Worm (Caenorhabditis elegans) whole organism, early embryonic: ENCODE results near the gene Y44A6D.3.

Experiments
- B0310.2 ChIP-seq: sonication (generic microtip); optimal IDR thresholded peaks from 2 replicates; lab custom pipeline; 2016; ENCODE audit warnings: mild to moderate bottlenecking, missing genetic modification characterization, missing compliant biosample characterization
- F13C5.2 ChIP-seq: sonication (generic microtip); optimal IDR thresholded peaks from 2 replicates; lab custom pipeline; 2017; ENCODE audit warnings: mild to moderate bottlenecking, missing genetic modification characterization, inconsistent platforms, missing compliant biosample characterization
- aly-1 ChIP-seq: sonication (generic microtip); optimal IDR thresholded peaks from 2 replicates; lab custom pipeline; 2016; ENCODE audit warnings: missing genetic modification characterization, missing compliant biosample characterization
- ama-1 ChIP-seq: fragments of 150-350 bp; optimal IDR thresholded peaks from 2 replicates; lab custom pipeline; 2014
- ceh-13 ChIP-seq: fragments of 200-800 bp; sonication (Bioruptor generic); optimal IDR thresholded peaks from 2 replicates; lab custom pipeline; 2018; ENCODE audit warnings: mild to moderate bottlenecking, missing genetic modification characterization, missing compliant biosample characterization
- ceh-36 ChIP-seq: sonication (generic microtip); optimal IDR thresholded peaks from 2 replicates; lab custom pipeline; 2016; ENCODE audit warnings: missing genetic modification characterization, inconsistent platforms, missing compliant biosample characterization
- ets-7 ChIP-seq: sonication (generic microtip); optimal IDR thresholded peaks from 2 replicates; lab custom pipeline; 2016; ENCODE audit warnings: missing genotype, missing genetic modification characterization, missing compliant biosample characterization
- flt-1 ChIP-seq: fragments of 200-800 bp; sonication (Bioruptor generic); IDR thresholded peaks from 2 replicates; pipeline ENCODE4 v1.3.6; 2022; ENCODE audit warnings: missing genetic modification characterization, missing compliant biosample characterization
- hmbx-1 ChIP-seq: sonication (generic microtip); optimal IDR thresholded peaks from 2 replicates; lab custom pipeline; 2016; ENCODE audit warnings: mild to moderate bottlenecking, missing genetic modification characterization, missing compliant biosample characterization
- hmg-4 ChIP-seq: fragments of 200-800 bp; sonication (Bioruptor generic); optimal IDR thresholded peaks from 2 replicates; lab custom pipeline; 2018; ENCODE audit warnings: mild to moderate bottlenecking, missing genetic modification characterization, missing compliant biosample characterization
- hnd-1 ChIP-seq: sonication (generic microtip); optimal IDR thresholded peaks from 2 replicates; lab custom pipeline; 2016; ENCODE audit warnings: missing genetic modification characterization, missing compliant biosample characterization
- pes-1 ChIP-seq: fragments of 200-800 bp; sonication (Bioruptor generic); IDR thresholded peaks from 2 replicates; pipeline ENCODE4 v1.3.6; 2022; ENCODE audit warnings: missing genetic modification reagents, missing genetic modification characterization, missing compliant biosample characterization
- scrt-1 ChIP-seq: fragments of 200-800 bp; sonication (Bioruptor generic); IDR thresholded peaks from 2 replicates; pipeline ENCODE4 v1.3.6; 2022; ENCODE audit warnings: missing genetic modification characterization, missing compliant biosample characterization
- sea-1 ChIP-seq: fragments of 200-800 bp; sonication (Bioruptor generic); conservative IDR thresholded peaks from 2 replicates; pipeline ENCODE4 v1.3.6; 2022; ENCODE audit warnings: missing genetic modification characterization, missing compliant biosample characterization
- tbx-11 ChIP-seq: fragments of 200-800 bp; sonication (Bioruptor generic); IDR thresholded peaks from 2 replicates; pipeline ENCODE4 v1.3.6; 2022; ENCODE audit warnings: missing genetic modification characterization, missing compliant biosample characterization
- tbx-37 ChIP-seq: fragments of 200-800 bp; sonication (Bioruptor generic); conservative IDR thresholded peaks from 2 replicates; pipeline ENCODE4 v1.3.6; 2022; ENCODE audit warnings: missing genetic modification reagents, missing genetic modification characterization, missing compliant biosample characterization
- tra-4 ChIP-seq: sonication (generic microtip); optimal IDR thresholded peaks from 2 replicates; lab custom pipeline; 2017; ENCODE audit warnings: missing genetic modification characterization, missing compliant biosample characterization

Gene Y44A6D.3

DNA sequence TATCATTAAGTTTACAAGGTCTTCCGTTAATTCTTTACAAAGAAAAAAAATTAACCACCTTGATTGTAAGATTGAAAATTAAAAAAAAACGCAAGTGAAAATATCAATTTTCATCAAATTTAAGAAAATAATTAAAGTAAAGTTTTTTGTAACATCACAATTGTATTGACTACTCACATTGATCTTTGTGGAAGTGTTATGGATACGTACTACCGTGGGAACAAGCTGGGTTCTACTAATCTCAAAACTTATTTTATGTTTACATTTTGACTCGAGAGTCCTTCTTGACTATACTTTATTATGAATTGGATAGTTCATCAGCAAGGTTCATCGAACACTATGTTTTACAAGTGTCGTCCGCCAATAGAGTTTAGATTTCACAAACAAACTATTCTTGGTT is 37.3 kb upstream of the Y44A6D.3 start, which contains the start of gene num-1:
Gene num-1, plus strand, starts transcription at position 301 of the 400 bp plus-strand sequence.
- TF ChIP-seq sea-1 (GFP tag; lab: Robert Waterston, UW) (no peak), flt-1 (GFP tag; lab: Robert Waterston, UW) (no peak), tbx-11 (GFP tag; lab: Robert Waterston, UW) (no peak), ceh-13 (GFP tag; lab: Kevin White, UChicago) (no peak), tbx-37 (no peak), ceh-36 (no peak), scrt-1 (GFP tag; lab: Robert Waterston, UW) (no peak), hnd-1 (tag; lab: Kevin White, UChicago) (no peak), B0310.2 (tag; lab: Kevin White, UChicago) (no peak), ama-1 (lab: Kevin White, UChicago) (no peak), ets-7 (no peak), pes-1 (GFP tag; lab: Robert Waterston, UW) (no peak), hmg-4 (GFP tag; lab: Kevin White, UChicago) (no peak), aly-1 (tag; lab: Kevin White, UChicago) (no peak), tra-4 (tag; lab: Kevin White, UChicago) (no peak)

DNA sequence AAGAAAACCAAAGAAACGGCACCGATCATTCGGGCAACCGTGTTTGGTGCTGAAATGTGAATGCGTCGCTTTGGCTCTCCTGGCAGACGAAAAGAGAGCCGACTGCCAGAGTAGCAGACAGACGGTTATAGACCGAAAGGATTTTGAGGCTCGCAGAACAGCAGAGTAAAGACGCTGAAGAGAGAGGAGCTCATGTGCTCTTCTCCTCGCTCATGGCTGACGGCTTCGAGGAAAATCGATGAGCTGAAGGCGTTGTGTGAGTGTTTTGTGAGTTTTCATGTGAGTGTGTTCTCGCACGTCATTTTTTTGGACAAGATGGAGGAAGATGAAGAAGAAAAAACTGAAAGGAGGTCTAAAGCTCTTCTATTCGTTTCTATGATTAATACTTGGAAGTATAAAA is 36.6 kb upstream of the Y44A6D.3 start, which contains the start of gene sbt-1:
Gene sbt-1, minus strand, starts transcription at position 62 of the 400 bp plus-strand sequence.
- no peak for TF ChIP-seq aly-1 (tag; lab: Kevin White, UChicago)

DNA sequence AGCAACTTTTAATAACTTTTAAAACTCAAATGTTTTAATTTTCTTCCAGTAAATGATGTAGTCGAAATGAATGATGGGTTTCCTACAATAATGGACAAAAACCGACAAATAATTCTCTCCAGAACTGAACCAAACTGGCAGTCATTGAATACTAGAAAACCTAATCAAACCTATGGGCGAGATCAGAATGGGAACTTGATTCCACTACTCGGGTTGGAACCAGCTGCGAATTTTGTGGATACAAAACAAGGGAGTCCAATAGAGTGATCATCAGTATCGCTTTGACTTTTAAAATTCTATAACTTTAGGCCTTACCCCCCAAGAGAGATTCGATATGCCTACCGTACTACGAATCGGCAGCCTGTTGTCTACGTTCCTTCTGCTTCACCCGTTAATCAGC is 34.4 kb upstream of the Y44A6D.3 start:
- TF ChIP-seq tbx-37 (no peak), hnd-1 (tag; lab: Kevin White, UChicago) (no peak), ceh-13 (GFP tag; lab: Kevin White, UChicago) (no peak), tra-4 (tag; lab: Kevin White, UChicago) (no peak), B0310.2 (tag; lab: Kevin White, UChicago) (no peak), sea-1 (GFP tag; lab: Robert Waterston, UW) (no peak), F13C5.2 (no peak), ceh-36 (no peak), ama-1 (lab: Kevin White, UChicago) (no peak), pes-1 (GFP tag; lab: Robert Waterston, UW) (no peak), ets-7 (no peak), tbx-11 (GFP tag; lab: Robert Waterston, UW) (no peak), hmg-4 (GFP tag; lab: Kevin White, UChicago) (no peak), flt-1 (GFP tag; lab: Robert Waterston, UW) (no peak), aly-1 (tag; lab: Kevin White, UChicago) (no peak), scrt-1 (GFP tag; lab: Robert Waterston, UW) (no peak), hmbx-1 (no peak)

DNA sequence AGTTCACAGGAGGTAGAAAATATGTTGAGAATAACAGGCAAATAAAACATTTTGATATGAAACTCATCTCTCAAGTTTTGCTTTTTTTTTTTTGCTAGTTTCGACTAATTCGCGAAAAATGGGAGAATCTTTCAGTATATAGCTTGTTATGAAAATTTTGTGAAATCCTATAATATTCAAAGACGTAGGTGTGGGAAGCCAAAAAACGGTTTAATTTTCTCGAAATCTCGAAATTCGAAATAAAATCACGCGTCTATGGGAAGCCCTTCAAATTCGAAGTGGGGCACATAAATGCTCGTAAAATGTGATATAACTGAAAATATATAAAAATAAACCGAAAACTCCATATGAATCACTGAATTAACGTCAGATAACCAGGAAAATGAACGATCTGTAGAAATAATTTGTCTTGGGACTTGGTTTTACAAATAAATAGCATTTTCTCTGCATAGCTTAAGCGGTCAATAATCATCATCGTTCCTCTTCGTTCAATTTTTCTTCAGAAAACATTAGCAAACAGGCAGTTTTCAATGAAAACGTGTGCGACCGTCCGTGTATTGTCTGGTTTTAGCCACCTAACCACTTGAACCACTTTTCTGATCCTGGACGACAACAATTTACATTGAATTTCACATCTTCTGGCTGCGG is 32.9 kb upstream of the Y44A6D.3 start, which contains the start of the genes gcy-22 and grl-14:
Gene gcy-22, minus strand, starts transcription at position 101 of the 648 bp plus-strand sequence.
Gene grl-14, plus strand, starts transcription at position 598 of the 648 bp plus-strand sequence.
- TF ChIP-seq flt-1 (GFP tag; lab: Robert Waterston, UW) = no peak
- TF ChIP-seq scrt-1 (GFP tag; lab: Robert Waterston, UW) = no peak
- no peak for TF ChIP-seq tra-4 (tag; lab: Kevin White, UChicago)
- TF ChIP-seq tbx-37 = no peak
- TF ChIP-seq ama-1 (lab: Kevin White, UChicago) = no peak
- no peak for TF ChIP-seq B0310.2 (tag; lab: Kevin White, UChicago)
- no peak for TF ChIP-seq ceh-13 (GFP tag; lab: Kevin White, UChicago)
- TF ChIP-seq hnd-1 (tag; lab: Kevin White, UChicago) = no peak
- TF ChIP-seq pes-1 (GFP tag; lab: Robert Waterston, UW) = no peak
- no peak for TF ChIP-seq F13C5.2
- no peak for TF ChIP-seq ceh-36
- TF ChIP-seq ets-7 = no peak
- TF ChIP-seq hmg-4 (GFP tag; lab: Kevin White, UChicago) = no peak
- no peak for TF ChIP-seq tbx-11 (GFP tag; lab: Robert Waterston, UW)
- TF ChIP-seq aly-1 (tag; lab: Kevin White, UChicago) = no peak
- no peak for TF ChIP-seq sea-1 (GFP tag; lab: Robert Waterston, UW)
- TF ChIP-seq hmbx-1 = no peak

DNA sequence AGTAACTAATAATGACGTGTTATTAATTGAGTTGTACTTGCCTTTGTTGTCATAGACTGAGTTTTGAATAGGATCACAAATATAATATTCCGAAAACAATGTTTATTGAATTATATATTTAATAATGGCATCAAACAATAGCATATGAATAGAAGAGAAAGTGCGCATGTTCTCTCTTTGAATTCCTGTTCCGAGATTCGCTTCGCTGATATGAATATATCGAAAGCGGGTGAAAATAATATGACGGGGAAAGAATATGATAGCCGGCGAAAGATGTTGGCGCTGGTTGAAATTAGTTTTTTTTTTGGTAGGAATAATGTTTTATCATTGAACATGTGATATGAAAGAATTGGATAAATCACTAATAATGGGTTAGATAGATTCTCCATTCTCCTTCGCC is 27.8 kb upstream of the Y44A6D.3 start, which contains the start of gene T03D8.6:
Gene T03D8.6, minus strand, starts transcription at position 298 of the 400 bp plus-strand sequence.
- TF ChIP-seq hnd-1 (tag; lab: Kevin White, UChicago) = no peak

DNA sequence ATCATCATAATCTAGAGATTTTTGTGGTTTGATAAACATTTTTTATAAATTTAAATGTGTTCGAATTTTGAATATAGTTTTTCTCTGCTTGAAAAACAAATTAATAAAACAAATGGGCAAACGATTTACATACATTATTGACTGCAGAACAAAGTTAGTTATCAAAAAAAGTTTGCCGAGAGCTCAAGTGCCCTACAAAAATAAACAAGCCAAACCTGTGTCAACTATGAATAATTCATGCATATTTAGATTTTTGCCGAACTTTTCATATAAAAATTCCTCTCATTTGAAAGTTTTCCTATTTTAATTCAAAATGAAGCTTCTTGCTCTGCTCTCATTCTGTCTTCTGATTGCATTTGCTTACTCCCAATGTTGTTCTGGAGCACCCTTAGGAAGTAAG is 23.6 kb upstream of the Y44A6D.3 start, which contains the start of gene sshk-1:
Gene sshk-1, plus strand, starts transcription at position 301 of the 400 bp plus-strand sequence.
- TF ChIP-seq pes-1 (GFP tag; lab: Robert Waterston, UW) = no peak
- TF ChIP-seq ceh-36 = no peak
- no peak for TF ChIP-seq hnd-1 (tag; lab: Kevin White, UChicago)
- TF ChIP-seq hmbx-1 = no peak
- TF ChIP-seq aly-1 (tag; lab: Kevin White, UChicago) = no peak
- TF ChIP-seq ets-7 = no peak

DNA sequence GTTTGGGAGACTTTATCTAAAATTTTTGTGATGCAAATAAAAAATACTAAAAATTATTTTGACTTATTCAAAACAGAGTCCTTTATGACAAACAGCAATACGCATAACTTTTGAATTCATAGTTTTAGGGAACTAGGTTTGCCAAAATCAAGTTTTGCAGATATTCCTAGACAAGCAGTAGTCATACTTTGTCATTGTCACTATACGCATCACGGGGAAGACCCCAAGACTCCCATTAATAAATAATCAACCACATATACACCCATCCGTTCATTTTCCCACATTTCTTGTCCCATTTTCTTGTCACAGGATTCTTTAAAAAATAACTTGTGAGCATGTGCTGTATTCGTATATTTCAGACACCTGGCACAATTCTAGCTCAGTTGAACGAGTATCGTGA is 22.2 kb upstream of the Y44A6D.3 start, which contains the start of gene Y44A6D.7:
Gene Y44A6D.7, plus strand, starts transcription at position 301 of the 400 bp plus-strand sequence.
- no peak for TF ChIP-seq ceh-13 (GFP tag; lab: Kevin White, UChicago)
- no peak for TF ChIP-seq ceh-36
- no peak for TF ChIP-seq hmbx-1
- no peak for TF ChIP-seq tra-4 (tag; lab: Kevin White, UChicago)

DNA sequence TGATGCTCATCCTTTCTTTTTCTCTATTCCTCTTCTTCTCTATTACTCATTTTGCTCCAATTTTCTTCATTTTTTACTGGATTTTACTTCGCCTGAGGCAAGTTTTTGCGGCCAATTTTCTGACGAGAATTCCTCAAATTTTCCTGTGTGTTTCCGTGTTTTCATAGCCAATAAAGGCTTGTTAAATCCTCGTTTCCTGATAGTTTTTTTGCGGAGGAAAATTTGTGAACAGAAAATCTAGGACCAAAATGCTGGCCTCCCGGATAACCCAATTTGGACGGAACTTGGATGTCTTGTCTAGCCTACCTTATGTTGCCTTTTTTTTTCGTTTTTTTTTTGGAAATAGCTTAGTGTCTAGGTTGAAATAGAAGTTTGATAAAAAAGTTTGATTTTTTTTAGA is 21.4 kb upstream of the Y44A6D.3 start:
- no peak for TF ChIP-seq sea-1 (GFP tag; lab: Robert Waterston, UW)
- no peak for TF ChIP-seq tra-4 (tag; lab: Kevin White, UChicago)
- no peak for TF ChIP-seq hmbx-1
- TF ChIP-seq ceh-36 = no peak
- no peak for TF ChIP-seq hmg-4 (GFP tag; lab: Kevin White, UChicago)
- no peak for TF ChIP-seq ama-1 (lab: Kevin White, UChicago)
- no peak for TF ChIP-seq F13C5.2
- no peak for TF ChIP-seq pes-1 (GFP tag; lab: Robert Waterston, UW)
- TF ChIP-seq ceh-13 (GFP tag; lab: Kevin White, UChicago) = no peak
- no peak for TF ChIP-seq ets-7
